Worm (Caenorhabditis elegans): ENCODE measurements around the gene sto-5.

DNA sequence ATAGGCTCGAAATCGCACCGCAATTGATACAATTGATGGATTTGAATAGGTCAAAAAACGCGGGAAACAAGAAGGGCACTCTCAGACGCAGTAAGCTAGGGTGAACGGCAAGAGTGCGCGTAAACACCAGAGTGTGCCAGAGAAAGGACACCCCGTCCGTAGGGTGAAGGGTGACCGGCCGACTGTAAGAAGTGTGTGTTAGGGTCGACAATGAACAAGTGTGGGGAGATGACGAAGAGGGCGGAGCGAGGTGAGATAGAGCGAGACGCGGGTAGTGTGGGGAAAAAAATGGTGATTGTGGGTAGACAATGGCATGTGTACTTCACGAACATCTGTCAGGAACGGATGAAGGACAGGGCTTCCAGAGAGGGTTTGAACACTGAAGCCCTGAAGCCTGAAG lies 54.3 kb downstream of the sto-5 start:
- TF ChIP-seq che-1 (tag; optimal IDR thresholded peaks at IDR 0.05), result no peak
- no peak for TF ChIP-seq ceh-48 (tag; optimal IDR thresholded peaks at IDR 0.05)
- no peak for TF ChIP-seq sox-2 (GFP tag; IDR thresholded peaks at IDR 0.05)
- peak; percentile 10 for TF ChIP-seq tbx-2 (tag; optimal IDR thresholded peaks at IDR 0.05)
- TF ChIP-seq ama-1 (optimal IDR thresholded peaks at IDR 0.05), result no peak
- no peak for TF ChIP-seq unc-55 (GFP tag; optimal IDR thresholded peaks at IDR 0.05)
- TF ChIP-seq C08G9.2 (tag; optimal IDR thresholded peaks at IDR 0.05), result peak; percentile 26
- TF ChIP-seq elt-2 (tag; optimal IDR thresholded peaks at IDR 0.05), result no peak
- TF ChIP-seq zip-5 (tag; optimal IDR thresholded peaks at IDR 0.05), result no peak
- no peak for TF ChIP-seq gmeb-2 (tag; optimal IDR thresholded peaks at IDR 0.05)
- no peak for TF ChIP-seq T23F11.4 (GFP tag; optimal IDR thresholded peaks at IDR 0.05)

Data from whole organism, late embryonic.